Fruit fly (Drosophila melanogaster) whole organism, wandering third instar larva: ENCODE results near the gene Pgls.

Experiments
- CrebA ChIP-seq: fragments of 200-800 bp; sonication (Bioruptor generic); optimal IDR thresholded peaks from 2 replicates; lab custom pipeline; 2016; ENCODE audit warnings: missing biosample characterization, mild to moderate bottlenecking, missing genetic modification characterization, borderline replicate concordance
- Dfd ChIP-seq: fragments of >200 bp; optimal IDR thresholded peaks from 2 replicates; lab custom pipeline; 2017; ENCODE audit warnings: missing biosample characterization, missing genetic modification characterization
- HLH106 ChIP-seq: fragments of 200-800 bp; optimal IDR thresholded peaks from 3 replicates; lab custom pipeline; 2019; ENCODE audit warnings: missing biosample characterization, mild to moderate bottlenecking, missing genetic modification characterization, moderate library complexity
- Hnf4 ChIP-seq: fragments of 200-800 bp; sonication (Bioruptor generic); optimal IDR thresholded peaks from 2 replicates; lab custom pipeline; 2016; ENCODE audit warnings: missing biosample characterization, mild to moderate bottlenecking, missing genetic modification characterization
- Jra ChIP-seq: sonication (Bioruptor generic); optimal IDR thresholded peaks from 2 replicates; lab custom pipeline; 2016; ENCODE audit warnings: missing biosample characterization, missing genetic modification characterization
- OdsH ChIP-seq: fragments of 200-800 bp; sonication (Bioruptor generic); optimal IDR thresholded peaks from 2 replicates; lab custom pipeline; 2016; ENCODE audit warnings: missing biosample characterization, mild to moderate bottlenecking, missing genetic modification characterization
- lola ChIP-seq: fragments of >200 bp; optimal IDR thresholded peaks from 2 replicates; lab custom pipeline; 2017; ENCODE audit warnings: missing biosample characterization, missing genetic modification characterization
- pan ChIP-seq: fragments of >200 bp; optimal IDR thresholded peaks from 2 replicates; lab custom pipeline; 2017
- psq ChIP-seq: fragments of 200-800 bp; sonication (Bioruptor generic); optimal IDR thresholded peaks from 3 replicates; lab custom pipeline; 2017; ENCODE audit warnings: missing biosample characterization, mild to moderate bottlenecking, missing genetic modification characterization, moderate library complexity
- sv ChIP-seq: fragments of 200-800 bp; sonication (Bioruptor generic); optimal IDR thresholded peaks from 3 replicates; lab custom pipeline; 2016; ENCODE audit warnings: missing biosample characterization, missing genetic modification characterization
- usp ChIP-seq: fragments of >200 bp; optimal IDR thresholded peaks from 2 replicates; lab custom pipeline; 2017; ENCODE audit warnings: missing biosample characterization, missing genetic modification characterization

dm6 chrX:10854686-10855085 lies 7.4 kb downstream of the Pgls start, which contains the start of gene feo:
- TF ChIP-seq CrebA (GFP tag; lab: Kevin White, UChicago) (no peak), usp (GFP tag; lab: Kevin White, UChicago) (no peak), pan (lab: Kevin White, UChicago) (no peak), psq (GFP tag; lab: Kevin White, UChicago) (no peak), Hnf4 (GFP tag; lab: Kevin White, UChicago) (no peak), HLH106 (no peak), OdsH (GFP tag; lab: Kevin White, UChicago) (no peak), Jra (GFP tag; lab: Kevin White, UChicago) (no peak), sv (GFP tag; lab: Kevin White, UChicago) (no peak), lola (GFP tag; lab: Kevin White, UChicago) (no peak), Dfd (GFP tag; lab: Kevin White, UChicago) (no peak)
